Fruit fly (Drosophila melanogaster) whole organism, embryonic: ENCODE measurements around the gene Dph5.
A peak's percentile ranks its signal among the peaks of the same experiment; 100 is the strongest.

Experiments
- Bdp1 ChIP-seq: fragments of 200-800 bp; sonication (Bioruptor generic); optimal IDR thresholded peaks from 3 replicates; lab custom pipeline; 2016; ENCODE audit warnings: missing biosample characterization, missing genetic modification characterization
- CG10543 ChIP-seq: fragments of 200-800 bp; sonication (Bioruptor generic); optimal IDR thresholded peaks from 3 replicates; lab custom pipeline; 2017; ENCODE audit warnings: missing biosample characterization, mild to moderate bottlenecking, missing genetic modification characterization, moderate library complexity
- CG11093 ChIP-seq: fragments of 200-800 bp; sonication (Bioruptor generic); IDR thresholded peaks from 3 replicates; pipeline ENCODE4 v1.3.6; 2022; ENCODE audit warnings: missing biosample characterization, missing genetic modification characterization
- CG11504 ChIP-seq: fragments of 200-800 bp; sonication (Bioruptor generic); optimal IDR thresholded peaks from 3 replicates; lab custom pipeline; 2019; ENCODE audit warnings: missing biosample characterization, mild to moderate bottlenecking, missing genetic modification characterization, moderate library complexity
- CG11696 ChIP-seq: fragments of 200-800 bp; sonication (Bioruptor generic); IDR thresholded peaks from 2 replicates; pipeline ENCODE4 v1.3.6; 2022; ENCODE audit warnings: missing biosample characterization, missing genetic modification characterization
- CG12071 ChIP-seq: fragments of 200-800 bp; sonication (Bioruptor generic); optimal IDR thresholded peaks from 3 replicates; lab custom pipeline; 2018; ENCODE audit warnings: missing biosample characterization, mild to moderate bottlenecking, missing genetic modification characterization
- CG13775 ChIP-seq: fragments of 200-800 bp; sonication (Bioruptor generic); optimal IDR thresholded peaks from 3 replicates; lab custom pipeline; 2017; ENCODE audit warnings: missing biosample characterization, mild to moderate bottlenecking, missing genetic modification characterization
- CG14667 ChIP-seq: fragments of 200-800 bp; sonication (Bioruptor generic); IDR thresholded peaks from 2 replicates; pipeline ENCODE4 v1.3.6; 2022; ENCODE audit warnings: missing biosample characterization, missing genetic modification characterization
- CG15011 ChIP-seq: fragments of 200-800 bp; sonication (Bioruptor generic); optimal IDR thresholded peaks from 3 replicates; lab custom pipeline; 2018; ENCODE audit warnings: missing biosample characterization, mild to moderate bottlenecking, missing genetic modification characterization
- CG17328 ChIP-seq: fragments of 200-800 bp; sonication (Bioruptor generic); IDR thresholded peaks from 2 replicates; pipeline ENCODE4 v1.3.6; 2022; ENCODE audit warnings: missing biosample characterization, missing genetic modification characterization
- CG17361 ChIP-seq: fragments of 200-800 bp; sonication (Bioruptor generic); IDR thresholded peaks from 3 replicates; pipeline ENCODE4 v1.3.6; 2022; ENCODE audit warnings: missing biosample characterization, missing genetic modification characterization
- CG17385 ChIP-seq: fragments of 200-800 bp; sonication (Bioruptor generic); optimal IDR thresholded peaks from 3 replicates; lab custom pipeline; 2018; ENCODE audit warnings: missing biosample characterization, mild to moderate bottlenecking, missing genetic modification characterization
- CG17568 ChIP-seq: fragments of 200-800 bp; sonication (Bioruptor generic); optimal IDR thresholded peaks from 2 replicates; lab custom pipeline; 2018; ENCODE audit warnings: missing biosample characterization, mild to moderate bottlenecking, missing genetic modification characterization, moderate library complexity
- CG17912 ChIP-seq: fragments of 200-800 bp; sonication (Bioruptor generic); optimal IDR thresholded peaks from 2 replicates; lab custom pipeline; 2018; ENCODE audit warnings: missing biosample characterization, mild to moderate bottlenecking, missing genetic modification characterization
- CG18619 ChIP-seq: fragments of 200-800 bp; sonication (Bioruptor generic); optimal IDR thresholded peaks from 3 replicates; lab custom pipeline; 2017; ENCODE audit warnings: missing biosample characterization, mild to moderate bottlenecking, missing genetic modification characterization
- CG2116 ChIP-seq: fragments of 200-800 bp; sonication (Bioruptor generic); optimal IDR thresholded peaks from 3 replicates; lab custom pipeline; 2018; ENCODE audit warnings: missing biosample characterization, mild to moderate bottlenecking, missing genetic modification characterization
- CG2889 ChIP-seq: fragments of 200-800 bp; sonication (Bioruptor generic); IDR thresholded peaks from 3 replicates; pipeline ENCODE4 v1.3.6; 2022; ENCODE audit warnings: missing biosample characterization, missing genetic modification characterization
- CG3065 ChIP-seq: fragments of 200-800 bp; sonication (Bioruptor generic); optimal IDR thresholded peaks from 2 replicates; lab custom pipeline; 2016; ENCODE audit warnings: missing biosample characterization, missing genetic modification characterization
- CG34422 ChIP-seq: fragments of 200-800 bp; sonication (Bioruptor generic); IDR thresholded peaks from 3 replicates; pipeline ENCODE4 v1.3.6; 2022; ENCODE audit warnings: missing biosample characterization, missing genetic modification characterization
- CG4424 ChIP-seq: fragments of 200-800 bp; sonication (Bioruptor generic); optimal IDR thresholded peaks from 3 replicates; lab custom pipeline; 2016; ENCODE audit warnings: missing biosample characterization, missing genetic modification characterization
- CG6654 ChIP-seq: fragments of 200-800 bp; sonication (Bioruptor generic); optimal IDR thresholded peaks from 2 replicates; lab custom pipeline; 2017; ENCODE audit warnings: missing biosample characterization, mild to moderate bottlenecking, missing genetic modification characterization
- CG8359 ChIP-seq: fragments of 200-800 bp; sonication (Bioruptor generic); optimal IDR thresholded peaks from 2 replicates; lab custom pipeline; 2017; ENCODE audit warnings: missing biosample characterization, mild to moderate bottlenecking, missing genetic modification characterization, borderline replicate concordance
- CG9817 ChIP-seq: fragments of 200-800 bp; sonication (Bioruptor generic); optimal IDR thresholded peaks from 2 replicates; lab custom pipeline; 2018; ENCODE audit warnings: missing biosample characterization, mild to moderate bottlenecking, missing genetic modification characterization, moderate library complexity
- Camta ChIP-seq: fragments of 200-800 bp; sonication (Bioruptor generic); optimal IDR thresholded peaks from 2 replicates; lab custom pipeline; 2016; ENCODE audit warnings: missing biosample characterization, missing genetic modification characterization
- Chrac-16 ChIP-seq: fragments of 200-800 bp; sonication (Bioruptor generic); optimal IDR thresholded peaks from 3 replicates; lab custom pipeline; 2016; ENCODE audit warnings: missing biosample characterization, missing genetic modification characterization
- Fer1 ChIP-seq: fragments of 200-800 bp; sonication (Bioruptor generic); optimal IDR thresholded peaks from 2 replicates; lab custom pipeline; 2017; ENCODE audit warnings: missing biosample characterization, mild to moderate bottlenecking, missing genetic modification characterization
- Hand ChIP-seq: fragments of 200-800 bp; sonication (Bioruptor generic); optimal IDR thresholded peaks from 2 replicates; lab custom pipeline; 2017; ENCODE audit warnings: mild to moderate bottlenecking, missing biosample characterization, missing genetic modification reagents, missing genetic modification characterization
- Hr78 ChIP-seq, 2 experiments: fragments of 200-800 bp in 1 of 2; fragments of >200 bp in 1 of 2; sonication (Bioruptor generic) in 1 of 2; optimal IDR thresholded peaks; 2 replicates each; lab custom pipeline; 2017 to 2019; ENCODE audit warnings: missing biosample characterization in 2 of 2, missing genetic modification characterization in 2 of 2, mild to moderate bottlenecking in 1 of 2, moderate library complexity in 1 of 2
- MESR4 ChIP-seq: fragments of 200-800 bp; sonication (Bioruptor generic); optimal IDR thresholded peaks from 2 replicates; lab custom pipeline; 2018; ENCODE audit warnings: missing biosample characterization, mild to moderate bottlenecking, missing genetic modification characterization, moderate library complexity
- Max ChIP-seq: fragments of 200-800 bp; sonication (Bioruptor generic); optimal IDR thresholded peaks from 2 replicates; lab custom pipeline; 2016; ENCODE audit warnings: missing biosample characterization, mild to moderate bottlenecking, missing genetic modification characterization
- ara ChIP-seq: fragments of 200-800 bp; sonication (Bioruptor generic); IDR thresholded peaks from 2 replicates; pipeline ENCODE4 v1.3.6; 2022; ENCODE audit warnings: missing biosample characterization, missing genetic modification characterization
- btn ChIP-seq: fragments of 200-800 bp; sonication (Bioruptor generic); optimal IDR thresholded peaks from 2 replicates; lab custom pipeline; 2016; ENCODE audit warnings: missing biosample characterization, missing genetic modification characterization
- danr ChIP-seq: fragments of 200-800 bp; sonication (Bioruptor generic); IDR thresholded peaks from 2 replicates; pipeline ENCODE4 v1.3.6; 2022; ENCODE audit warnings: missing biosample characterization, missing genetic modification characterization
- dpn ChIP-seq, 2 experiments: fragments of 200-800 bp; sonication (Bioruptor generic); optimal IDR thresholded peaks; 3 replicates each; lab custom pipeline; 2016; ENCODE audit warnings: missing biosample characterization in 2 of 2, missing genetic modification characterization in 2 of 2
- ftz-f1 ChIP-seq: fragments of 200-800 bp; sonication (Bioruptor generic); optimal IDR thresholded peaks from 2 replicates; lab custom pipeline; 2016; ENCODE audit warnings: missing biosample characterization, missing genetic modification characterization
- gcm ChIP-seq: fragments of 200-800 bp; sonication (Bioruptor generic); optimal IDR thresholded peaks from 2 replicates; lab custom pipeline; 2019; ENCODE audit warnings: missing biosample characterization, mild to moderate bottlenecking, missing genetic modification characterization, moderate library complexity
- gem ChIP-seq: fragments of 200-800 bp; sonication (Bioruptor generic); optimal IDR thresholded peaks from 2 replicates; lab custom pipeline; 2019; ENCODE audit warnings: missing biosample characterization, mild to moderate bottlenecking, missing genetic modification characterization, moderate library complexity
- ind ChIP-seq: fragments of 200-800 bp; sonication (Bioruptor generic); optimal IDR thresholded peaks from 3 replicates; lab custom pipeline; 2016; ENCODE audit warnings: missing biosample characterization, missing genetic modification characterization
- pnt ChIP-seq: fragments of 200-800 bp; sonication (Bioruptor generic); optimal IDR thresholded peaks from 3 replicates; lab custom pipeline; 2016; ENCODE audit warnings: missing biosample characterization, missing genetic modification characterization
- pros ChIP-seq: fragments of 200-800 bp; sonication (Bioruptor generic); optimal IDR thresholded peaks from 3 replicates; lab custom pipeline; 2019; ENCODE audit warnings: missing biosample characterization, mild to moderate bottlenecking, missing genetic modification characterization, moderate library complexity
- ro ChIP-seq: fragments of 200-800 bp; sonication (Bioruptor generic); IDR thresholded peaks from 2 replicates; pipeline ENCODE4 v1.3.6; 2022; ENCODE audit warnings: missing biosample characterization, missing genetic modification characterization
- row ChIP-seq: fragments of 200-800 bp; sonication (Bioruptor generic); IDR thresholded peaks from 3 replicates; pipeline ENCODE4 v1.3.6; 2022; ENCODE audit warnings: missing biosample characterization, missing genetic modification characterization
- sc ChIP-seq, 3 experiments: fragments of >200 bp in 2 of 3; fragments of 200-800 bp in 1 of 3; sonication (Bioruptor generic) in 1 of 3; optimal IDR thresholded peaks; 2 replicates in 2 of 3; 3 replicates in 1 of 3; lab custom pipeline; 2017; ENCODE audit warnings: mild to moderate bottlenecking in 1 of 3, missing biosample characterization in 1 of 3, missing genetic modification characterization in 1 of 3, missing genetic modification reagents in 1 of 3
- seq ChIP-seq: fragments of 200-800 bp; sonication (Bioruptor generic); IDR thresholded peaks from 2 replicates; pipeline ENCODE4 v1.3.6; 2022; ENCODE audit warnings: missing biosample characterization, missing genetic modification characterization
- sima ChIP-seq: fragments of 200-800 bp; sonication (Bioruptor generic); optimal IDR thresholded peaks from 2 replicates; lab custom pipeline; 2016; ENCODE audit warnings: missing biosample characterization, missing genetic modification characterization
- sna ChIP-seq: fragments of 200-800 bp; sonication (Bioruptor generic); IDR thresholded peaks from 2 replicates; pipeline ENCODE4 v1.3.6; 2022; ENCODE audit warnings: missing biosample characterization, missing genetic modification characterization; ENCODE audit not compliant: partially characterized antibody
- sob ChIP-seq: fragments of 200-800 bp; sonication (Bioruptor generic); IDR thresholded peaks from 2 replicates; pipeline ENCODE4 v1.3.6; 2022; ENCODE audit warnings: missing biosample characterization, missing genetic modification characterization
- tin ChIP-seq: fragments of 200-800 bp; sonication (Bioruptor generic); optimal IDR thresholded peaks from 3 replicates; lab custom pipeline; 2016; ENCODE audit warnings: missing biosample characterization, missing genetic modification characterization
- tna ChIP-seq: fragments of 200-800 bp; sonication (Bioruptor generic); IDR thresholded peaks from 2 replicates; pipeline ENCODE4 v1.3.6; 2022; ENCODE audit warnings: missing biosample characterization, missing genetic modification characterization; ENCODE audit not compliant: partially characterized antibody

The Dph5 gene

DNA sequence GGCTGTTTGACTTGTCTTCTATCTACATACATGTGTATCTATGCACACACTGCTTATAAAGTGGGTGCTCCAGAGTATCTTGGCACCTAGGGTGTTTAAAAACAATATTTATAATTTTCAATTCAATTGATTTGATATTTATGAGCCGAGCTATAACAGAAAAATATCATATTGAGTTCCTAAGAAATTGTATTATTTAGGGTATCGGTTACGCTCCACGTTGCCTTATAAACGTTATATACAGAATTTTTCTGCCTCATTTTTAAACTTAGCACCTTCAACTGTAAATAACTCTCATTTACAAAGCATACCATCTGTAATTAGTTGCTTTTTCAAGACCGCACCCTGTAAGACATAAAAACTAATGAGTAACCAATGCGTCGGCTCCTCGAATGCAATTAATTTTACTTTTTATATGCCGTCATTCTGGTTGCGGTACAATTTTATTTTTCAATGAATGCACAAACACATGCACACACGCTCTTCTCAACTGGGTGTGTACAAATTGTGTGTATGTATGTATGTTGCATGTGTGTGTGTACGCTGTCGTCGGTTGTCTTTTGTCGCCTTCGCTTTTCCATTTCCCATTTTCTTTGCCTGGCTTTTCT, 7.7 kb upstream of the Dph5 start (continued):
- TF ChIP-seq ftz-f1 (no peak), CG12071 (GFP tag; lab: Kevin White, UChicago) (no peak), gem (tag; lab: Kevin White, UChicago) (peak; percentile 85), CG34422 (GFP tag; lab: Robert Waterston, UW) (no peak), CG15011 (GFP tag; lab: Kevin White, UChicago) (peak; percentile 35), CG11696 (GFP tag; lab: Robert Waterston, UW) (no peak), sna (no peak), CG6654 (GFP tag; lab: Kevin White, UChicago) (peak; percentile 36), CG11504 (tag; lab: Kevin White, UChicago) (peak; percentile 73), CG9817 (peak; percentile 18), pros (no peak), CG8359 (GFP tag; lab: Kevin White, UChicago) (peak; percentile 63), CG14667 (GFP tag; lab: Robert Waterston, UW) (no peak), dpn (GFP tag; optimal IDR thresholded peaks at IDR 0.05; lab: Kevin White, UChicago) (peak; percentile 16 to 27), ara (GFP tag; lab: Robert Waterston, UW) (no peak; the same call in 1 of the 2 replicates), row (peak; percentile 81), seq (GFP tag; lab: Robert Waterston, UW) (no peak), ro (no peak), Hr78 (GFP tag; optimal IDR thresholded peaks at IDR 0.05; lab: Kevin White, UChicago) (peak in 1 of 2 experiments; percentile 38), CG17385 (GFP tag; lab: Kevin White, UChicago) (peak; percentile 56), CG17912 (GFP tag; lab: Kevin White, UChicago) (no peak), btn (GFP tag; lab: Kevin White, UChicago) (peak; percentile 57), Chrac-16 (GFP tag; lab: Kevin White, UChicago) (peak; percentile 12), danr (no peak), CG3065 (peak; percentile 28), CG13775 (GFP tag; lab: Kevin White, UChicago) (peak; percentile 63), CG17328 (GFP tag; lab: Robert Waterston, UW) (peak; percentile 42; the same call in 1 of the 2 replicates), sob (GFP tag; lab: Robert Waterston, UW) (no peak), Bdp1 (GFP tag; lab: Kevin White, UChicago) (peak; percentile 32), Camta (peak; percentile 39), CG10543 (GFP tag; lab: Kevin White, UChicago) (no peak), Hand (GFP tag; lab: Kevin White, UChicago) (no peak), tna (no peak), CG4424 (peak; percentile 57), CG18619 (GFP tag; lab: Kevin White, UChicago) (peak; percentile 51), CG17361 (GFP tag; lab: Robert Waterston, UW) (peak; percentile 88), CG2116 (GFP tag; lab: Kevin White, UChicago) (peak; percentile 39), CG17568 (GFP tag; lab: Kevin White, UChicago) (no peak), Max (GFP tag; lab: Kevin White, UChicago) (peak; percentile 44), sc (optimal IDR thresholded peaks at IDR 0.05; lab: Kevin White, UChicago) (no peak), sc (GFP tag; optimal IDR thresholded peaks at IDR 0.05; lab: Kevin White, UChicago) (peak; percentile 79), ind (GFP tag; lab: Kevin White, UChicago) (peak; percentile 18), CG11093 (GFP tag; lab: Robert Waterston, UW) (no peak), Fer1 (GFP tag; lab: Kevin White, UChicago) (no peak), gcm (peak; percentile 72), pnt (GFP tag; lab: Kevin White, UChicago) (peak; percentile 32), CG2889 (GFP tag; lab: Robert Waterston, UW) (no peak), MESR4 (no peak), tin (GFP tag; lab: Kevin White, UChicago) (peak; percentile 47), sima (GFP tag; lab: Kevin White, UChicago) (no peak)
